Worm (Caenorhabditis elegans): ENCODE results near the gene R09A8.9.

DNA sequence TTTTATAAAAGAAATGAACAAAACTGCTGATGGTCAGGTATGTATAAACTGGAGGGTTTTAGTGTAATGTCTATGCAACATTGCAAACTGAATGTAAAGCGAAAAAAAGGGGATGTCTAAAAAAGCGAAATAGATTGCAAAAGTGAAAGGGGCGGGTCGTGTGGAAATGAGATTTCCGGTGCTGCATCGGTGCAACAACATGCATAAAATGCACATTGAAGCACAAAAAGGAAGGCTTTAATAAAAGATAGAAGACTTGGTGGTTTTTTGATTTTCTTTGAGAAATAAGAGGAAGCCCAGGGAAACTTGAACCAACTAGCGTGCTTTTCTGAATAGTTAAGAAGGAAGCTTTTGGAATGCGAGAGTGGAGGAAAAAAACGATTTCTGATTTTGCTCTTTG, 28.9 kb downstream of the R09A8.9 start:
- no peak for TF ChIP-seq elt-2 (tag; optimal IDR thresholded peaks at IDR 0.05)
- TF ChIP-seq nhr-11 (tag; optimal IDR thresholded peaks at IDR 0.05) = no peak
- no peak for TF ChIP-seq unc-55 (GFP tag; optimal IDR thresholded peaks at IDR 0.05)
- TF ChIP-seq lin-11 (tag; optimal IDR thresholded peaks at IDR 0.05) = no peak
- TF ChIP-seq npax-4 (tag; optimal IDR thresholded peaks at IDR 0.05) = no peak
- no peak for TF ChIP-seq fkh-10 (GFP tag; optimal IDR thresholded peaks at IDR 0.05)
- no peak for TF ChIP-seq hlh-6 (tag; optimal IDR thresholded peaks at IDR 0.05)
- no peak for TF ChIP-seq dve-1 (tag; optimal IDR thresholded peaks at IDR 0.05)
- no peak for TF ChIP-seq unc-86 (tag; optimal IDR thresholded peaks at IDR 0.05)
